Fruit fly (Drosophila melanogaster) whole organism, embryonic: ENCODE data around the gene CG8281.

Source experiments
- CG10209 ChIP-seq: fragments of 200-800 bp; sonication (Bioruptor generic); optimal IDR thresholded peaks from 3 replicates; lab custom pipeline; 2017; ENCODE audit warnings: missing biosample characterization, mild to moderate bottlenecking, missing genetic modification characterization, missing genetic modification reagents
- CG10565 ChIP-seq: fragments of 200-800 bp; sonication (Bioruptor generic); optimal IDR thresholded peaks from 3 replicates; lab custom pipeline; 2016; ENCODE audit warnings: missing biosample characterization, mild to moderate bottlenecking, missing genetic modification characterization
- CG14441 ChIP-seq: fragments of 200-800 bp; sonication (Bioruptor generic); IDR thresholded peaks from 2 replicates; pipeline ENCODE4 v1.3.6; 2022; ENCODE audit warnings: missing biosample characterization, missing genetic modification characterization
- CG14710 ChIP-seq: fragments of 200-800 bp; sonication (Bioruptor generic); optimal IDR thresholded peaks from 3 replicates; lab custom pipeline; 2019; ENCODE audit warnings: missing biosample characterization, mild to moderate bottlenecking, missing genetic modification characterization, moderate library complexity
- CG15696 ChIP-seq: fragments of 200-800 bp; sonication (Bioruptor generic); optimal IDR thresholded peaks from 2 replicates; lab custom pipeline; 2019; ENCODE audit warnings: missing biosample characterization, mild to moderate bottlenecking, missing genetic modification characterization, moderate library complexity
- CG18599 ChIP-seq: fragments of 200-800 bp; sonication (Bioruptor generic); optimal IDR thresholded peaks from 3 replicates; lab custom pipeline; 2017; ENCODE audit warnings: missing biosample characterization, missing genetic modification characterization, mild to moderate bottlenecking, moderate library complexity, missing genetic modification reagents
- CG2678 ChIP-seq: fragments of 200-800 bp; sonication (Bioruptor generic); optimal IDR thresholded peaks from 3 replicates; lab custom pipeline; 2019; ENCODE audit warnings: missing biosample characterization, mild to moderate bottlenecking, missing genetic modification characterization, moderate library complexity
- CG34376 ChIP-seq: fragments of 200-800 bp; sonication (Bioruptor generic); optimal IDR thresholded peaks from 2 replicates; lab custom pipeline; 2018; ENCODE audit warnings: missing biosample characterization, mild to moderate bottlenecking, missing genetic modification characterization
- CG6689 ChIP-seq: fragments of 200-800 bp; sonication (Bioruptor generic); IDR thresholded peaks from 2 replicates; pipeline ENCODE4 v1.3.6; 2022; ENCODE audit warnings: missing biosample characterization, missing genetic modification characterization
- CG9215 ChIP-seq: fragments of 200-800 bp; sonication (Bioruptor generic); IDR thresholded peaks from 2 replicates; pipeline ENCODE4 v1.3.6; 2022; ENCODE audit warnings: missing biosample characterization, missing genetic modification characterization
- CG9437 ChIP-seq: fragments of 200-800 bp; sonication (Bioruptor generic); optimal IDR thresholded peaks from 2 replicates; lab custom pipeline; 2018; ENCODE audit warnings: missing biosample characterization, mild to moderate bottlenecking, missing genetic modification characterization
- CG9727 ChIP-seq: fragments of 200-800 bp; sonication (Bioruptor generic); optimal IDR thresholded peaks from 3 replicates; lab custom pipeline; 2017; ENCODE audit warnings: missing biosample characterization, mild to moderate bottlenecking, missing genetic modification characterization
- GATAe ChIP-seq: fragments of 200-800 bp; sonication (Bioruptor generic); conservative IDR thresholded peaks from 2 replicates; pipeline ENCODE4 v1.3.6; 2022; ENCODE audit warnings: missing biosample characterization, missing genetic modification characterization
- H15 ChIP-seq: fragments of 200-800 bp; sonication (Bioruptor generic); IDR thresholded peaks from 3 replicates; pipeline ENCODE4 v1.3.6; 2022; ENCODE audit warnings: missing biosample characterization, missing genetic modification characterization
- Med ChIP-seq: fragments of 200-800 bp; sonication (Bioruptor generic); peaks from one replicate; lab custom pipeline; 2016; ENCODE audit warnings: missing biosample characterization, missing genetic modification characterization, mild to moderate bottlenecking, inconsistent platforms, moderate library complexity
- Optix ChIP-seq: fragments of 200-800 bp; sonication (Bioruptor generic); IDR thresholded peaks from 3 replicates; pipeline ENCODE4 v1.3.6; 2022; ENCODE audit warnings: missing biosample characterization, missing genetic modification characterization
- Pdp1 ChIP-seq, 2 experiments: fragments of 200-800 bp; sonication (Bioruptor generic); optimal IDR thresholded peaks; 3 replicates each; lab custom pipeline; 2016; ENCODE audit warnings: missing biosample characterization in 2 of 2, missing genetic modification characterization in 2 of 2, mild to moderate bottlenecking in 1 of 2, moderate library complexity in 1 of 2
- Poxn ChIP-seq: fragments of 200-800 bp; sonication (Bioruptor generic); IDR thresholded peaks from 2 replicates; pipeline ENCODE4 v1.3.6; 2022; ENCODE audit warnings: missing biosample characterization, missing genetic modification characterization
- al ChIP-seq: fragments of 200-800 bp; sonication (Bioruptor generic); IDR thresholded peaks from 2 replicates; pipeline ENCODE4 v1.3.6; 2022; ENCODE audit warnings: missing biosample characterization, missing genetic modification characterization
- amos ChIP-seq: fragments of 200-800 bp; sonication (Bioruptor generic); IDR thresholded peaks from 2 replicates; pipeline ENCODE4 v1.3.6; 2022; ENCODE audit warnings: missing biosample characterization, missing genetic modification characterization; ENCODE audit not compliant: partially characterized antibody
- chif ChIP-seq, 2 experiments: fragments of 200-800 bp; sonication (Bioruptor generic); optimal IDR thresholded peaks; 3 replicates each; lab custom pipeline; 2016; ENCODE audit warnings: missing biosample characterization in 2 of 2, missing genetic modification characterization in 2 of 2
- chinmo ChIP-seq: fragments of 200-800 bp; sonication (Bioruptor generic); IDR thresholded peaks from 4 replicates; pipeline ENCODE4 v1.3.6; 2022; ENCODE audit warnings: missing biosample characterization, missing genetic modification characterization; ENCODE audit not compliant: partially characterized antibody
- corto ChIP-seq: fragments of 200-800 bp; sonication (Bioruptor generic); optimal IDR thresholded peaks from 2 replicates; lab custom pipeline; 2016; ENCODE audit warnings: missing biosample characterization, mild to moderate bottlenecking, missing genetic modification characterization, moderate library complexity
- dan ChIP-seq: fragments of 200-800 bp; sonication (Bioruptor generic); IDR thresholded peaks from 2 replicates; pipeline ENCODE4 v1.3.6; 2022; ENCODE audit warnings: missing biosample characterization, missing genetic modification characterization
- dmrt11E ChIP-seq: fragments of 200-800 bp; sonication (Bioruptor generic); optimal IDR thresholded peaks from 3 replicates; lab custom pipeline; 2018; ENCODE audit warnings: missing biosample characterization, mild to moderate bottlenecking, missing genetic modification characterization, moderate library complexity
- dpn ChIP-seq, 2 experiments: fragments of 200-800 bp; sonication (Bioruptor generic); optimal IDR thresholded peaks; 3 replicates each; lab custom pipeline; 2016; ENCODE audit warnings: missing biosample characterization in 2 of 2, missing genetic modification characterization in 2 of 2
- ewg ChIP-seq: fragments of 200-800 bp; sonication (Bioruptor generic); optimal IDR thresholded peaks from 3 replicates; lab custom pipeline; 2017; ENCODE audit warnings: mild to moderate bottlenecking, missing biosample characterization, missing genetic modification reagents, missing genetic modification characterization
- exex ChIP-seq: fragments of 200-800 bp; sonication (Bioruptor generic); optimal IDR thresholded peaks from 4 replicates; lab custom pipeline; 2018; ENCODE audit warnings: missing biosample characterization, mild to moderate bottlenecking, missing genetic modification characterization, moderate library complexity
- gro ChIP-seq: fragments of 200-800 bp; sonication (Bioruptor generic); optimal IDR thresholded peaks from 2 replicates; lab custom pipeline; 2016; ENCODE audit warnings: missing biosample characterization, missing genetic modification characterization
- hb ChIP-seq: fragments of 200-800 bp; sonication (Bioruptor generic); IDR thresholded peaks from 3 replicates; pipeline ENCODE4 v1.3.6; 2022; ENCODE audit warnings: missing biosample characterization, missing genetic modification characterization; ENCODE audit not compliant: partially characterized antibody
- her ChIP-seq: fragments of 200-800 bp; sonication (Bioruptor generic); optimal IDR thresholded peaks from 2 replicates; lab custom pipeline; 2016; ENCODE audit warnings: missing biosample characterization, missing genetic modification characterization
- insv ChIP-seq, 2 experiments: fragments of 200-800 bp; sonication (Bioruptor generic); optimal IDR thresholded peaks; 3 replicates each; lab custom pipeline; 2016 to 2018; ENCODE audit warnings: missing biosample characterization in 2 of 2, missing genetic modification characterization in 2 of 2
- jigr1 ChIP-seq: fragments of 200-800 bp; sonication (Bioruptor generic); IDR thresholded peaks from 3 replicates; pipeline ENCODE4 v1.3.6; 2022; ENCODE audit warnings: missing biosample characterization, missing genetic modification characterization
- lab ChIP-seq: fragments of 200-800 bp; sonication (Bioruptor generic); optimal IDR thresholded peaks from 3 replicates; lab custom pipeline; 2017; ENCODE audit warnings: missing biosample characterization, missing genetic modification characterization, mild to moderate bottlenecking, moderate library complexity, missing genetic modification reagents
- mirr ChIP-seq: fragments of 200-800 bp; sonication (Bioruptor generic); optimal IDR thresholded peaks from 3 replicates; lab custom pipeline; 2018; ENCODE audit warnings: missing biosample characterization, mild to moderate bottlenecking, missing genetic modification characterization
- pan ChIP-seq, 4 experiments: fragments of >200 bp in 3 of 4; fragments of 200-800 bp in 1 of 4; sonication (Bioruptor generic) in 1 of 4; optimal IDR thresholded peaks in 3 of 4; IDR thresholded peaks in 1 of 4; 2 replicates each; pipeline versions ENCODE4 v1.3.6 to Lab custom; 2017 to 2022; ENCODE audit warnings: missing biosample characterization in 2 of 4, missing genetic modification characterization in 2 of 4, mixed read lengths in 1 of 4
- prd ChIP-seq, 3 experiments: fragments of >200 bp in 2 of 3; fragments of 200-800 bp in 1 of 3; sonication (Bioruptor generic) in 1 of 3; optimal IDR thresholded peaks in 2 of 3; IDR thresholded peaks in 1 of 3; 2 replicates in 2 of 3; 3 replicates in 1 of 3; pipeline versions ENCODE4 v1.3.6 to Lab custom; 2017 to 2022; ENCODE audit warnings: missing biosample characterization in 1 of 3, missing genetic modification characterization in 1 of 3
- sc ChIP-seq, 3 experiments: fragments of >200 bp in 2 of 3; fragments of 200-800 bp in 1 of 3; sonication (Bioruptor generic) in 1 of 3; optimal IDR thresholded peaks; 2 replicates in 2 of 3; 3 replicates in 1 of 3; lab custom pipeline; 2017; ENCODE audit warnings: mild to moderate bottlenecking in 1 of 3, missing biosample characterization in 1 of 3, missing genetic modification characterization in 1 of 3, missing genetic modification reagents in 1 of 3
- sens ChIP-seq: fragments of 200-800 bp; sonication (Bioruptor generic); peaks from one replicate; lab custom pipeline; 2016; ENCODE audit warnings: missing biosample characterization, missing genetic modification characterization
- sima ChIP-seq: fragments of 200-800 bp; sonication (Bioruptor generic); optimal IDR thresholded peaks from 2 replicates; lab custom pipeline; 2016; ENCODE audit warnings: missing biosample characterization, missing genetic modification characterization
- tll ChIP-seq, 2 experiments: fragments of 200-800 bp in 1 of 2; fragments of >200 bp in 1 of 2; sonication (Bioruptor generic) in 1 of 2; optimal IDR thresholded peaks; 2 replicates each; lab custom pipeline; 2017 to 2019; ENCODE audit warnings: missing biosample characterization in 2 of 2, missing genetic modification characterization in 2 of 2, mild to moderate bottlenecking in 1 of 2, moderate library complexity in 1 of 2

CG8281 gene

DNA sequence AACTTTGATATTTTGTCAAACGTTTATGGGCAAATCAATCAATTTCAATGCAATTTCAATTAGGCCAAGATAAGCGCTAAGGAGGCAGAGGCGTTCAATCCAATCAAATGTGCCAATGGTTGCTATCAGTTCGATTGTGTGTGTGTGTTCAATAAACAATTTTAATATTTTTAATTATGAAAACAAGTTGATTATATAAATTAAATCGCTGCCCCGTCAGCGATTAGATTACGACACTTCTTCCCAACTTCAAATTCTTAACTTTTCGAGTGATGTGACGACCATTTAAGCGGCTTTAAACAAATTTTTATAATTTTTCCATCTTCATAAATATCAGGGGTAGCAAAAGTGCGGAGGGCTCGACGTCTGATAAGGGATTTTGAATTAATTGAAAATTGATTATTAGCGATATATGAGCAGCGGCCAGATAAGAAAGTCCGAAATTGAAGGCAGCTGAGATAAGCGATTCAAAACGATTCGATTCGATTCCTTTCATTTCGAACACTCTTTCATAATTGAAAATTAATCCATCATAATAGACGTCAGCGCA, 30.2 kb downstream of the CG8281 start (continued):
- TF ChIP-seq CG9437 (no peak), CG9215 (GFP tag; lab: Robert Waterston, UW) (no peak), ewg (GFP tag; lab: Kevin White, UChicago) (no peak), CG9727 (GFP tag; lab: Kevin White, UChicago) (no peak), lab (GFP tag; lab: Kevin White, UChicago) (peak; percentile 47), CG10565 (no peak), CG10209 (no peak), her (GFP tag; lab: Kevin White, UChicago) (no peak), chif (GFP tag; optimal IDR thresholded peaks at IDR 0.05; lab: Kevin White, UChicago) (no peak), sc (optimal IDR thresholded peaks at IDR 0.05; lab: Kevin White, UChicago) (no peak), sc (GFP tag; optimal IDR thresholded peaks at IDR 0.05; lab: Kevin White, UChicago) (no peak), CG18599 (GFP tag; lab: Kevin White, UChicago) (peak; percentile 41), Optix (no peak), amos (no peak), chinmo (GFP tag; lab: Robert Waterston, UW) (0 out of 4 replicates have a peak, but pooled peaks have one; percentile 20), dan (no peak), CG2678 (tag; lab: Kevin White, UChicago) (peak; percentile 21), sima (GFP tag; lab: Kevin White, UChicago) (no peak), CG34376 (GFP tag; lab: Kevin White, UChicago) (peak; percentile 78), hb (GFP tag; lab: Robert Waterston, UW) (no peak), GATAe (peak; percentile 73), Poxn (no peak), gro (GFP tag; lab: Kevin White, UChicago) (peak; percentile 48), Pdp1 (GFP tag; optimal IDR thresholded peaks at IDR 0.05; lab: Kevin White, UChicago) (peak in 1 of 2 experiments; percentile 40), exex (tag; lab: Kevin White, UChicago) (peak; percentile 100), jigr1 (no peak), CG14710 (tag; lab: Kevin White, UChicago) (no peak), H15 (GFP tag; lab: Robert Waterston, UW) (no peak), corto (GFP tag; lab: Kevin White, UChicago) (peak; percentile 49), CG6689 (GFP tag; lab: Robert Waterston, UW) (no peak), dmrt11E (tag; lab: Kevin White, UChicago) (no peak), mirr (GFP tag; lab: Kevin White, UChicago) (peak; percentile 85)
- TF ChIP-seq, all 482 proteins: peak for 18

DNA sequence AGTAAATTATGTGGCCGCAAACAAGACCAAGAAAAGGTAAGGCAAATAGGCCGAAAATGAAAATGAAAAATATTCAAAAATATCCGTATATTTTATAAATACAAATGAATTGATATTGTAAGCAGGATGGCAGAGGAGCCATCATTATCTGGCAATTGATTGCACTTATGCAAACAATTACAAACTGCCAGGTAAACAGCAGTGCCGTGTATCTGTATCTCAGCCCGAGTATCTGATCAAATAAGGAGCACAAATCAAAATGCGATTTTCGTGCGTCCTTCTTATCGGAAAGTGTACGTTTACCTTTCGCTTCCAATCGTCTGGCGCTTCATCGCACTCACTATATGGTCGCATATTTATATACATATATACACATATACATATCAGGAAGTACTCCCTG, 30.8 kb downstream of the CG8281 start:
- TF ChIP-seq CG9727 (GFP tag; lab: Kevin White, UChicago) (peak; percentile 51), Med (GFP tag; lab: Kevin White, UChicago) (peak; percentile 49), CG14441 (GFP tag; lab: Robert Waterston, UW) (no peak), prd (optimal IDR thresholded peaks at IDR 0.05; lab: Kevin White, UChicago) (no peak), prd (GFP tag; IDR thresholded peaks at IDR 0.05; lab: Robert Waterston, UW) (0 out of 3 replicates have a peak, but pooled peaks have one; percentile 7), al (GFP tag; lab: Robert Waterston, UW) (no peak), pan (optimal IDR thresholded peaks at IDR 0.05; lab: Kevin White, UChicago) (no peak), pan (GFP tag; optimal IDR thresholded peaks at IDR 0.05 in 1 of 2, IDR thresholded peaks at IDR 0.05 in 1 of 2) (peak in 1 of 2 experiments; percentile 15), tll (GFP tag; optimal IDR thresholded peaks at IDR 0.05; lab: Kevin White, UChicago) (peak in 1 of 2 experiments; percentile 45), insv (GFP tag; optimal IDR thresholded peaks at IDR 0.05; lab: Kevin White, UChicago) (peak in 1 of 2 experiments; percentile 42), dpn (GFP tag; optimal IDR thresholded peaks at IDR 0.05; lab: Kevin White, UChicago) (no peak), chinmo (GFP tag; lab: Robert Waterston, UW) (0 out of 4 replicates have a peak, but pooled peaks have one; percentile 7), sens (GFP tag; lab: Kevin White, UChicago) (peak; percentile 15), CG15696 (peak; percentile 74)
